Worm (Caenorhabditis elegans): ENCODE results near the gene F14H8.8.

Gene F14H8.8

DNA sequence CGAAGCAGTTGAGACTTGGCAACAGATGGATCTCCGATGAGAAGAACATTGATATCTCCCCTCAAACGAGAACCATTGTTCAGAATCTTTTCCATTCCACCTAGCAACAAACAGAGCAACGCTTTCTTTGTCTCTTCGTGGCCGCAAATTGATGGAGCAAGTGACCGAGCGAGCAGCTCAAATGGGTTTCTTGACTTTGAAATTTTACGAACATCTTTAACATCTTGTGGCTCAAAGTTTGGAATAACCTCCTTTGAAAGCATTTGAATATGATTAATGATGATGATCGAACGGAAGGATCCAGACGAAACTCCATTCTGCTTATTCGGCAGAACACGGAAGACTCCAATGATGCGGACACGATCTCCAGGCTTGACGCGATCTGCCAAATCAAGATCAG lies 29.2 kb downstream of the F14H8.8 start:
- TF ChIP-seq pha-4 (tag; optimal IDR thresholded peaks at IDR 0.05): no peak
- TF ChIP-seq sptf-1 (tag; optimal IDR thresholded peaks at IDR 0.05): no peak

DNA sequence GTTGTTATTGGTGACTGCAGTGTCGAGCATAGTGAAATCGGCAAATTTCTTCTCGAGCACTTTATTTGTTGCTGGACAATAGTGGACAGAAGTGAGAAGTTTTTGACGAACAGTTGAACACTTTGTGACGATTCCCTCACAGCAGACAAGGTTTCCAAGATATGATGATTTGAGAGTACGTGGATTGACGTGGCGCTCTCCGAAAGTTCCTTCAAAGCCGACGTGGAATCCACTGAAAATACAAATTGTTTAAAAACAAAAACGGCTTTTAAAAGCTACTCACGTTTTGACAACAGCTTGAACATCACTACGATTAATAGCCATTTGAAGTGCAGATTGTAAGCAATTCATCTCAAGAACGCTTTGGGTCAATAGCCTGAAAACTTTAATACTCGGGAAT lies 29.7 kb downstream of the F14H8.8 start:
- TF ChIP-seq bed-3 (GFP tag; optimal IDR thresholded peaks at IDR 0.05) (no peak), drap-1 (GFP tag; optimal IDR thresholded peaks at IDR 0.05) (no peak), cnd-1 (tag; optimal IDR thresholded peaks at IDR 0.05) (no peak), lsy-2 (tag; optimal IDR thresholded peaks at IDR 0.05) (no peak), nhr-12 (tag; optimal IDR thresholded peaks at IDR 0.05) (no peak), zip-8 (tag; optimal IDR thresholded peaks at IDR 0.05) (no peak), unc-39 (tag; optimal IDR thresholded peaks at IDR 0.05) (no peak), sem-2 (GFP tag; optimal IDR thresholded peaks at IDR 0.05) (no peak), nhr-237 (tag; optimal IDR thresholded peaks at IDR 0.05) (no peak), nhr-28 (tag; optimal IDR thresholded peaks at IDR 0.05) (no peak), lin-13 (tag; optimal IDR thresholded peaks at IDR 0.05) (no peak)

DNA sequence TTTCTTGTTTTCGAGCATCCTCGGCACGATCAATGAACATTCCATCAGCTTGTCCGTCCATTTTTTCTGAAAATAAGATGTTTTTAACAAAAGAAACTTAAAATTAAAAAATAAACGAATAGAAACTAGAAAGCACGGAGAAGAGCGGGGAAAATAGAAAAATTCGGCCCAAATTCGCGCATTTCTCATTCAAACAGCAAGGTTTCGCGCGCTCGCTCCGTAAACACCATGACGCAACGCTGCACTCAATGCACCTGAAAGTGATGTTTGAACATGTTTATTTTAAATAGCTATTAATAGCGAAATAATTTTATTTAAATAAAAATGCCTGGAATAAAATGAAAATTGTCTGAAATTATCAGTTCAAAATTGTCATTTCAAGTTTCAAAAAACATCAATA lies 30.3 kb downstream of the F14H8.8 start, which contains the start of the genes mcm-3 and C25D7.15:
TSS of gene mcm-3 (minus strand) at position 66 of the 400 bp plus-strand sequence.
TSS of gene C25D7.15 (plus strand) at position 275 of the 400 bp plus-strand sequence.
- no peak for TF ChIP-seq ceh-39 (tag; optimal IDR thresholded peaks at IDR 0.05)
- no peak for TF ChIP-seq sem-2 (GFP tag; optimal IDR thresholded peaks at IDR 0.05)
- no peak for TF ChIP-seq hlh-1 (tag; optimal IDR thresholded peaks at IDR 0.05)
- peak; percentile 44 for TF ChIP-seq zip-8 (tag; optimal IDR thresholded peaks at IDR 0.05)
- no peak for TF ChIP-seq lin-32 (GFP tag; optimal IDR thresholded peaks at IDR 0.05)
- no peak for TF ChIP-seq unc-39 (tag; optimal IDR thresholded peaks at IDR 0.05)
- no peak for TF ChIP-seq tbx-8 (GFP tag; optimal IDR thresholded peaks at IDR 0.05)
- no peak for TF ChIP-seq mep-1 (tag; optimal IDR thresholded peaks at IDR 0.05)
- no peak for TF ChIP-seq drap-1 (GFP tag; optimal IDR thresholded peaks at IDR 0.05)
- TF ChIP-seq nhr-237 (tag; optimal IDR thresholded peaks at IDR 0.05): no peak
- peak; percentile 11 for TF ChIP-seq ces-1 (GFP tag; optimal IDR thresholded peaks at IDR 0.05)
- TF ChIP-seq flh-1 (GFP tag; optimal IDR thresholded peaks at IDR 0.05): no peak
- TF ChIP-seq cnd-1 (tag; optimal IDR thresholded peaks at IDR 0.05): no peak
- peak; percentile 12 for TF ChIP-seq lsy-2 (tag; optimal IDR thresholded peaks at IDR 0.05)
- TF ChIP-seq nhr-76 (tag; optimal IDR thresholded peaks at IDR 0.05): no peak
- TF ChIP-seq ceh-43 (GFP tag; optimal IDR thresholded peaks at IDR 0.05): no peak
- TF ChIP-seq M03D4.4 (tag; optimal IDR thresholded peaks at IDR 0.05): no peak
- no peak for TF ChIP-seq pha-4 (tag; optimal IDR thresholded peaks at IDR 0.05)
- TF ChIP-seq unc-62 (GFP tag; optimal IDR thresholded peaks at IDR 0.05): no peak
- TF ChIP-seq blmp-1 (tag; optimal IDR thresholded peaks at IDR 0.05): no peak
- TF ChIP-seq nhr-2 (tag; optimal IDR thresholded peaks at IDR 0.05): no peak
- TF ChIP-seq nhr-28 (tag; optimal IDR thresholded peaks at IDR 0.05): no peak
- TF ChIP-seq ham-2 (GFP tag; optimal IDR thresholded peaks at IDR 0.05): no peak
- no peak for TF ChIP-seq bed-3 (GFP tag; optimal IDR thresholded peaks at IDR 0.05)

DNA sequence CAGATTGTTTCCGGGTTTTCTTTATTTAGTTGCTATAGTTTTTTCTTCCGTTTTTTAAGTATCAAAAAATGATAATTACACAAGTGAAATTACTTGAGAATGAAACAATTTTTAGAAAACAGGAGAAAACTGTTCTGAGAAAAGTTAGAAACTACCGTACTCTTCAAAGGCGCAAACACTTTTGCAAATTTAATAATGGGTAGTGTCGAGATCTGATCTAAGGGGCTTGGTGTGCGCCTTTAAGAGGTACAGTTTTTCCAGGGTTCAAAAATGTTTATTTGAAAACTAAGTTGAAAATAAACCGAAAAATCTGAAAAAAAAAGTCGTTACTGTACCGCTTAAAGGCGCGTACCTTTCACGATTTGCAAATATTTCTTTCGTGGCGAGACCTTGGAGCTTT lies 31.3 kb downstream of the F14H8.8 start:
- no peak for TF ChIP-seq nhr-12 (tag; optimal IDR thresholded peaks at IDR 0.05)
- TF ChIP-seq zip-8 (tag; optimal IDR thresholded peaks at IDR 0.05): no peak
- no peak for TF ChIP-seq blmp-1 (tag; optimal IDR thresholded peaks at IDR 0.05)
- no peak for TF ChIP-seq bed-3 (GFP tag; optimal IDR thresholded peaks at IDR 0.05)
- no peak for TF ChIP-seq M03D4.4 (tag; optimal IDR thresholded peaks at IDR 0.05)
- no peak for TF ChIP-seq ceh-43 (GFP tag; optimal IDR thresholded peaks at IDR 0.05)
- TF ChIP-seq ham-2 (GFP tag; optimal IDR thresholded peaks at IDR 0.05): no peak
- TF ChIP-seq cnd-1 (tag; optimal IDR thresholded peaks at IDR 0.05): no peak
- no peak for TF ChIP-seq sem-2 (GFP tag; optimal IDR thresholded peaks at IDR 0.05)
- TF ChIP-seq lin-32 (GFP tag; optimal IDR thresholded peaks at IDR 0.05): no peak
- no peak for TF ChIP-seq elt-3 (tag; optimal IDR thresholded peaks at IDR 0.05)
- no peak for TF ChIP-seq mep-1 (tag; optimal IDR thresholded peaks at IDR 0.05)
- TF ChIP-seq lin-13 (tag; optimal IDR thresholded peaks at IDR 0.05): no peak
- no peak for TF ChIP-seq mab-5 (tag; optimal IDR thresholded peaks at IDR 0.05)
- TF ChIP-seq tbx-8 (GFP tag; optimal IDR thresholded peaks at IDR 0.05): no peak
- TF ChIP-seq unc-62 (GFP tag; optimal IDR thresholded peaks at IDR 0.05): no peak
- no peak for TF ChIP-seq nhr-2 (tag; optimal IDR thresholded peaks at IDR 0.05)

DNA sequence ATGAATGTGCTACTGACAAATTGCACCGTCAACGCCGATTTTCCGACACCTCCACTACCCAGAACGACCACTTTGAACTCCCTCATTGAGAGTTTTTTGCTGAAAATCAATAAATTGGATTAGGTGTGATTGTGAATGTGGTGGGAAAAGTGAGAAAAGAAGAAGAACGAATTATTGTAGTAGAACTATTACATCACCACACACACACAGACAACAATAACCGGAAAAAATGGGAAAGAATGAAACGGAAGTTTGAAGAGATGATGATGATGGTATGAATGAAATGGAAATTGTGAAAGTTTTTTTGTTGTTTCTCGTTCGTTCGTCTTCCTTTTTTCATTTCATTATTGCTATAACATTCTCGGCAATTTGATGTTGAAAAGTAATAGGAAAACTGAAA lies 34.7 kb downstream of the F14H8.8 start, which contains the start of gene rap-2:
TSS of gene rap-2 (minus strand) at position 101 of the 400 bp plus-strand sequence.
- no peak for TF ChIP-seq unc-120 (tag; optimal IDR thresholded peaks at IDR 0.05; ENCODE audit: poor library complexity, severe bottlenecking)

Data from whole organism, mixed stage, embryonic.